Worm (Caenorhabditis elegans) whole organism, L2 larva: ENCODE results near the gene lgc-47.

Experiments used
- C34F6.9 ChIP-seq: fragments of 150-350 bp; optimal IDR thresholded peaks from 2 replicates; lab custom pipeline; 2014; ENCODE audit warnings: missing biosample characterization, missing genetic modification characterization
- aly-2 ChIP-seq: fragments of 150-350 bp; optimal IDR thresholded peaks from 2 replicates; lab custom pipeline; 2014; ENCODE audit warnings: missing biosample characterization, missing genetic modification characterization
- ama-1 ChIP-seq: fragments of 150-350 bp; optimal IDR thresholded peaks from 2 replicates; lab custom pipeline; 2018; ENCODE audit warnings: inconsistent platforms
- egl-27 ChIP-seq: sonication (generic microtip); optimal IDR thresholded peaks from 3 replicates; lab custom pipeline; 2017; ENCODE audit warnings: missing biosample characterization, missing genetic modification reagents, missing genetic modification characterization
- elt-3 ChIP-seq: sonication (generic microtip); optimal IDR thresholded peaks from 2 replicates; lab custom pipeline; 2017; ENCODE audit warnings: missing biosample characterization, missing genetic modification characterization
- fos-1 ChIP-seq: fragments of 150-350 bp; optimal IDR thresholded peaks from 2 replicates; lab custom pipeline; 2014; ENCODE audit warnings: missing biosample characterization, missing genetic modification characterization
- lin-13 ChIP-seq: fragments of 150-350 bp; optimal IDR thresholded peaks from 2 replicates; lab custom pipeline; 2014; ENCODE audit warnings: missing biosample characterization, missing genetic modification reagents, missing genetic modification characterization
- nhr-11 ChIP-seq: fragments of 150-350 bp; optimal IDR thresholded peaks from 2 replicates; lab custom pipeline; 2014; ENCODE audit warnings: missing biosample characterization, missing genetic modification characterization
- nhr-129 ChIP-seq: fragments of 150-350 bp; optimal IDR thresholded peaks from 2 replicates; lab custom pipeline; 2014; ENCODE audit warnings: missing biosample characterization, missing genetic modification characterization
- sma-3 ChIP-seq: sonication (generic microtip); optimal IDR thresholded peaks from 2 replicates; lab custom pipeline; 2016; ENCODE audit warnings: missing genetic modification reagents, missing genetic modification characterization, missing compliant biosample characterization
- snpc-4 ChIP-seq: fragments of 150-350 bp; optimal IDR thresholded peaks from 2 replicates; lab custom pipeline; 2014; ENCODE audit warnings: missing biosample characterization, missing genetic modification characterization
- unc-39 ChIP-seq: fragments of 150-350 bp; optimal IDR thresholded peaks from 2 replicates; lab custom pipeline; 2014; ENCODE audit warnings: missing biosample characterization, missing genetic modification characterization
- unc-62 ChIP-seq: fragments of 150-350 bp; optimal IDR thresholded peaks from 2 replicates; lab custom pipeline; 2014; ENCODE audit warnings: missing biosample characterization, missing genetic modification reagents, missing genetic modification characterization
- zag-1 ChIP-seq: fragments of 150-350 bp; optimal IDR thresholded peaks from 2 replicates; lab custom pipeline; 2014; ENCODE audit warnings: missing biosample characterization, missing genetic modification characterization

DNA sequence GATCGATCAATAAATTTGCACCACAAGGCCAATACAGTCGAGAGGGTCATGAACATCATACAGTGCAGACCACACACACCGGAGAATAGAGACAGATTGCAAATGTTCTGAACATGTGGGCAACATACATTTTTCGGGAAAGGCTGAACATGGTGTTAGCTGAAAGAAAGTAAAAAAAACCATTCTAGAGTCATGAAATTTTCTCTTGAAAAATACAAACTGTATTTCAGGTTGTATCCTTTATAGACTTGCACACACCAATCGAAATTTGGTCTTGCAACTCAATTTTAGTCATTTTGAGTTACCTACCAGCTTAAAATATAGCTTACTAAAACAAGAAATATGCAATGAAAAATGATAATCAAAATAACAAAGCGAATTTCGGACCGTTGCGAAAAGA, 11.4 kb downstream of the lgc-47 start:
- TF ChIP-seq elt-3 (tag; lab: Kevin White, UChicago) (no peak), zag-1 (tag; lab: Kevin White, UChicago) (no peak), lin-13 (GFP tag; lab: Kevin White, UChicago) (no peak), nhr-11 (no peak), nhr-129 (tag; lab: Kevin White, UChicago) (no peak), aly-2 (tag; lab: Kevin White, UChicago) (no peak), snpc-4 (tag; lab: Kevin White, UChicago) (no peak), sma-3 (GFP tag; lab: Kevin White, UChicago) (no peak), C34F6.9 (tag; lab: Kevin White, UChicago) (no peak), unc-62 (GFP tag; lab: Kevin White, UChicago) (no peak), egl-27 (no peak), fos-1 (no peak), ama-1 (lab: Kevin White, UChicago) (no peak), unc-39 (tag; lab: Kevin White, UChicago) (no peak)
